Worm (Caenorhabditis elegans) whole organism, late embryonic: ENCODE results near the gene F49C12.4.

Experiments
- C08G9.2 ChIP-seq: sonication (generic microtip); optimal IDR thresholded peaks from 2 replicates; lab custom pipeline; 2016; ENCODE audit warnings: mild to moderate bottlenecking, missing genetic modification characterization, moderate library complexity, missing compliant biosample characterization
- C38D4.7 ChIP-seq: fragments of 200-800 bp; sonication (Bioruptor generic); optimal IDR thresholded peaks from 2 replicates; lab custom pipeline; 2018; ENCODE audit warnings: mild to moderate bottlenecking, missing genetic modification characterization, moderate library complexity, missing compliant biosample characterization
- F13H6.1 ChIP-seq: sonication (generic microtip); optimal IDR thresholded peaks from 2 replicates; lab custom pipeline; 2016; ENCODE audit warnings: missing genetic modification characterization, missing compliant biosample characterization
- K02D7.2 ChIP-seq: sonication (generic microtip); optimal IDR thresholded peaks from 2 replicates; lab custom pipeline; 2017; ENCODE audit warnings: mild to moderate bottlenecking, missing genetic modification characterization, missing compliant biosample characterization
- K09A11.1 ChIP-seq: sonication (generic microtip); optimal IDR thresholded peaks from 2 replicates; lab custom pipeline; 2017; ENCODE audit warnings: antibody characterized with exemption, mild to moderate bottlenecking, missing genetic modification characterization, missing compliant biosample characterization; ENCODE audit not compliant: insufficient read depth
- T23F11.4 ChIP-seq: fragments of 200-800 bp; sonication (Bioruptor generic); optimal IDR thresholded peaks from 2 replicates; lab custom pipeline; 2018; ENCODE audit warnings: mild to moderate bottlenecking, missing genetic modification characterization, missing compliant biosample characterization
- Y22D7AL.16 ChIP-seq: sonication (generic microtip); optimal IDR thresholded peaks from 2 replicates; lab custom pipeline; 2016; ENCODE audit warnings: missing genetic modification characterization, missing compliant biosample characterization
- ahr-1 ChIP-seq: sonication (generic microtip); optimal IDR thresholded peaks from 2 replicates; lab custom pipeline; 2016; ENCODE audit warnings: missing genetic modification characterization, missing compliant biosample characterization
- ama-1 ChIP-seq: fragments of 150-350 bp; optimal IDR thresholded peaks from 2 replicates; lab custom pipeline; 2014
- ceh-14 ChIP-seq: sonication (generic microtip); optimal IDR thresholded peaks from 2 replicates; lab custom pipeline; 2016; ENCODE audit warnings: missing genotype, missing genetic modification characterization, missing compliant biosample characterization
- ceh-18 ChIP-seq: sonication (generic microtip); optimal IDR thresholded peaks from 2 replicates; lab custom pipeline; 2016; ENCODE audit warnings: missing genetic modification characterization, missing compliant biosample characterization
- ceh-19 ChIP-seq: fragments of 200-800 bp; sonication (Bioruptor generic); optimal IDR thresholded peaks from 2 replicates; lab custom pipeline; 2018; ENCODE audit warnings: mild to moderate bottlenecking, missing genetic modification characterization, missing compliant biosample characterization
- ceh-2 ChIP-seq: sonication (generic microtip); optimal IDR thresholded peaks from 2 replicates; lab custom pipeline; 2016; ENCODE audit warnings: missing genotype, missing genetic modification characterization, missing compliant biosample characterization
- ceh-31 ChIP-seq: sonication (generic microtip); optimal IDR thresholded peaks from 2 replicates; lab custom pipeline; 2016; ENCODE audit warnings: missing genetic modification characterization, missing compliant biosample characterization
- ceh-45 ChIP-seq: fragments of 200-800 bp; sonication (Bioruptor generic); IDR thresholded peaks from 2 replicates; pipeline ENCODE4 v1.3.6; 2022; ENCODE audit warnings: missing genetic modification reagents, missing genetic modification characterization, missing compliant biosample characterization
- ceh-48 ChIP-seq: sonication (generic microtip); optimal IDR thresholded peaks from 2 replicates; lab custom pipeline; 2016; ENCODE audit warnings: missing genetic modification characterization, inconsistent platforms, missing compliant biosample characterization
- ceh-6 ChIP-seq: fragments of 200-800 bp; sonication (Bioruptor generic); optimal IDR thresholded peaks from 2 replicates; lab custom pipeline; 2018; ENCODE audit warnings: mild to moderate bottlenecking, missing genetic modification characterization, missing compliant biosample characterization
- dmd-4 ChIP-seq: sonication (generic microtip); optimal IDR thresholded peaks from 2 replicates; lab custom pipeline; 2016; ENCODE audit warnings: borderline replicate concordance, missing genetic modification characterization, missing compliant biosample characterization
- dve-1 ChIP-seq: sonication (generic microtip); optimal IDR thresholded peaks from 2 replicates; lab custom pipeline; 2017; ENCODE audit warnings: antibody characterized with exemption, mild to moderate bottlenecking, missing genetic modification characterization, missing compliant biosample characterization
- elt-2 ChIP-seq: sonication (generic microtip); optimal IDR thresholded peaks from 2 replicates; lab custom pipeline; 2016; ENCODE audit warnings: missing genetic modification reagents, missing genetic modification characterization, missing compliant biosample characterization
- elt-4 ChIP-seq: sonication (generic microtip); optimal IDR thresholded peaks from 2 replicates; lab custom pipeline; 2016; ENCODE audit warnings: missing genetic modification characterization, missing compliant biosample characterization
- fax-1 ChIP-seq: sonication (generic microtip); optimal IDR thresholded peaks from 2 replicates; lab custom pipeline; 2016; ENCODE audit warnings: missing genotype, missing genetic modification characterization, missing compliant biosample characterization
- fkh-6 ChIP-seq: sonication (generic microtip); optimal IDR thresholded peaks from 2 replicates; lab custom pipeline; 2016; ENCODE audit warnings: missing genetic modification characterization, missing compliant biosample characterization
- gmeb-2 ChIP-seq: sonication (generic microtip); optimal IDR thresholded peaks from 2 replicates; lab custom pipeline; 2016; ENCODE audit warnings: missing genetic modification characterization, inconsistent platforms, missing compliant biosample characterization
- hlh-15 ChIP-seq: sonication (generic microtip); optimal IDR thresholded peaks from 2 replicates; lab custom pipeline; 2016; ENCODE audit warnings: missing genetic modification characterization, missing compliant biosample characterization
- hlh-30 ChIP-seq: sonication (generic microtip); optimal IDR thresholded peaks from 2 replicates; lab custom pipeline; 2017; ENCODE audit warnings: antibody characterized with exemption, missing genetic modification characterization, missing compliant biosample characterization; ENCODE audit not compliant: insufficient read depth
- hlh-6 ChIP-seq: sonication (generic microtip); optimal IDR thresholded peaks from 2 replicates; lab custom pipeline; 2016; ENCODE audit warnings: missing genotype, missing genetic modification characterization, missing compliant biosample characterization
- lim-6 ChIP-seq: sonication (generic microtip); optimal IDR thresholded peaks from 2 replicates; lab custom pipeline; 2016; ENCODE audit warnings: missing genetic modification characterization, missing compliant biosample characterization
- lin-11 ChIP-seq: fragments of 200-800 bp; sonication (Bioruptor generic); optimal IDR thresholded peaks from 2 replicates; lab custom pipeline; 2018; ENCODE audit warnings: mild to moderate bottlenecking, missing genetic modification characterization, missing compliant biosample characterization
- nhr-11 ChIP-seq: fragments of 150-350 bp; optimal IDR thresholded peaks from 2 replicates; lab custom pipeline; 2014; ENCODE audit warnings: missing biosample characterization, missing genetic modification characterization
- nhr-232 ChIP-seq: sonication (generic microtip); optimal IDR thresholded peaks from 2 replicates; lab custom pipeline; 2016; ENCODE audit warnings: missing genetic modification characterization, missing compliant biosample characterization
- npax-4 ChIP-seq: sonication (generic microtip); optimal IDR thresholded peaks from 2 replicates; lab custom pipeline; 2016; ENCODE audit warnings: missing genetic modification characterization, missing compliant biosample characterization
- odd-2 ChIP-seq: sonication (generic microtip); optimal IDR thresholded peaks from 2 replicates; lab custom pipeline; 2017; ENCODE audit warnings: antibody characterized with exemption, mild to moderate bottlenecking, missing genetic modification characterization, missing compliant biosample characterization
- pat-9 ChIP-seq: fragments of 200-800 bp; sonication (Bioruptor generic); optimal IDR thresholded peaks from 2 replicates; lab custom pipeline; 2018; ENCODE audit warnings: mild to moderate bottlenecking, missing genetic modification characterization, moderate library complexity, missing compliant biosample characterization
- pha-2 ChIP-seq: sonication (generic microtip); optimal IDR thresholded peaks from 2 replicates; lab custom pipeline; 2017; ENCODE audit warnings: mild to moderate bottlenecking, missing genetic modification characterization, missing compliant biosample characterization
- pros-1 ChIP-seq: fragments of 150-350 bp; optimal IDR thresholded peaks from 2 replicates; lab custom pipeline; 2014; ENCODE audit warnings: missing biosample characterization, missing genetic modification reagents, missing genetic modification characterization
- ref-2 ChIP-seq: sonication (generic microtip); optimal IDR thresholded peaks from 2 replicates; lab custom pipeline; 2016; ENCODE audit warnings: missing genetic modification characterization, missing compliant biosample characterization
- rnt-1 ChIP-seq: sonication (generic microtip); optimal IDR thresholded peaks from 2 replicates; lab custom pipeline; 2016; ENCODE audit warnings: missing genetic modification characterization, missing compliant biosample characterization
- sox-2 ChIP-seq: fragments of 200-800 bp; sonication (Bioruptor generic); IDR thresholded peaks from 2 replicates; pipeline ENCODE4 v1.3.6; 2022; ENCODE audit warnings: missing genetic modification reagents, missing genetic modification characterization, missing compliant biosample characterization
- sox-4 ChIP-seq: sonication (generic microtip); optimal IDR thresholded peaks from 2 replicates; lab custom pipeline; 2017; ENCODE audit warnings: mild to moderate bottlenecking, missing genetic modification characterization, inconsistent platforms, missing compliant biosample characterization
- syd-9 ChIP-seq: sonication (generic microtip); optimal IDR thresholded peaks from 2 replicates; lab custom pipeline; 2016; ENCODE audit warnings: mild to moderate bottlenecking, missing genetic modification characterization, moderate library complexity, missing compliant biosample characterization
- tbx-2 ChIP-seq: sonication (generic microtip); optimal IDR thresholded peaks from 2 replicates; lab custom pipeline; 2016; ENCODE audit warnings: missing genetic modification characterization, missing compliant biosample characterization
- ttx-3 ChIP-seq: sonication (generic microtip); optimal IDR thresholded peaks from 2 replicates; lab custom pipeline; 2016; ENCODE audit warnings: missing genetic modification reagents, missing genetic modification characterization, missing compliant biosample characterization
- unc-3 ChIP-seq, 2 experiments: fragments of 200-800 bp in 1 of 2; sonication (Bioruptor generic) in 1 of 2; sonication (generic microtip) in 1 of 2; conservative IDR thresholded peaks in 1 of 2; optimal IDR thresholded peaks in 1 of 2; 2 replicates each; pipeline versions ENCODE4 v1.3.6 to Lab custom; 2016 to 2022; ENCODE audit warnings: missing compliant biosample characterization in 2 of 2, missing genetic modification characterization in 2 of 2, missing genetic modification reagents in 1 of 2
- unc-42 ChIP-seq: sonication (generic microtip); optimal IDR thresholded peaks from 2 replicates; lab custom pipeline; 2016; ENCODE audit warnings: missing genotype, missing genetic modification characterization, missing compliant biosample characterization
- unc-86 ChIP-seq: sonication (generic microtip); optimal IDR thresholded peaks from 2 replicates; lab custom pipeline; 2016; ENCODE audit warnings: missing genetic modification characterization, missing compliant biosample characterization
- zip-5 ChIP-seq: sonication (generic microtip); optimal IDR thresholded peaks from 2 replicates; lab custom pipeline; 2016; ENCODE audit warnings: missing genetic modification characterization, missing compliant biosample characterization
- ztf-16 ChIP-seq: sonication (generic microtip); optimal IDR thresholded peaks from 2 replicates; lab custom pipeline; 2017; ENCODE audit warnings: missing genetic modification characterization, missing compliant biosample characterization

Gene F49C12.4

ce11 chrIV:9318147-9318546 is 14.3 kb upstream of the F49C12.4 start:
- TF ChIP-seq ceh-14 (tag; lab: Kevin White, UChicago), result no peak
- no peak for TF ChIP-seq nhr-232 (tag; lab: Kevin White, UChicago)
- no peak for TF ChIP-seq ceh-19 (GFP tag; lab: Kevin White, UChicago)
- no peak for TF ChIP-seq ama-1 (lab: Kevin White, UChicago)
- TF ChIP-seq ztf-16 (tag; lab: Kevin White, UChicago), result no peak
- no peak for TF ChIP-seq dve-1 (tag; lab: Kevin White, UChicago)

ce11 chrIV:9316068-9316681 is 12.3 kb upstream of the F49C12.4 start, which contains the start of the genes F49C12.9 and rpn-7:
TSS of gene F49C12.9 (minus strand) at chrIV:9316215.
TSS of gene rpn-7 (plus strand) at chrIV:9316631.
- TF ChIP-seq K09A11.1 (tag; lab: Kevin White, UChicago) (peak; percentile 81), npax-4 (peak; percentile 5), T23F11.4 (GFP tag; lab: Kevin White, UChicago) (peak; percentile 13), nhr-11 (tag; lab: Kevin White, UChicago) (no peak), Y22D7AL.16 (no peak), lim-6 (peak; percentile 19), F13H6.1 (tag; lab: Kevin White, UChicago) (peak; percentile 35), odd-2 (tag; lab: Kevin White, UChicago) (peak; percentile 31), elt-4 (tag; lab: Kevin White, UChicago) (no peak), ceh-31 (peak; percentile 64), pat-9 (tag; lab: Kevin White, UChicago) (peak; percentile 64), rnt-1 (tag; lab: Kevin White, UChicago) (peak; percentile 42), nhr-232 (tag; lab: Kevin White, UChicago) (peak; percentile 72), C38D4.7 (GFP tag; lab: Kevin White, UChicago) (peak; percentile 61), ceh-18 (tag; lab: Kevin White, UChicago) (peak; percentile 34), tbx-2 (peak; percentile 79), ceh-6 (GFP tag; lab: Kevin White, UChicago) (peak; percentile 64), ttx-3 (peak; percentile 73), dmd-4 (no peak), hlh-30 (tag; lab: Kevin White, UChicago) (no peak), lin-11 (tag; lab: Kevin White, UChicago) (peak; percentile 25), zip-5 (tag; lab: Kevin White, UChicago) (peak; percentile 44), ahr-1 (peak; percentile 0), ceh-19 (GFP tag; lab: Kevin White, UChicago) (peak; percentile 60), gmeb-2 (tag; lab: Kevin White, UChicago) (no peak), ceh-2 (tag; lab: Kevin White, UChicago) (peak; percentile 62), ref-2 (tag; lab: Kevin White, UChicago) (peak; percentile 22), unc-3 (GFP tag; conservative IDR thresholded peaks at IDR 0.05; lab: Robert Waterston, UW) (no peak), unc-3 (tag; optimal IDR thresholded peaks at IDR 0.05; lab: Kevin White, UChicago) (peak; percentile 62), K02D7.2 (tag; lab: Kevin White, UChicago) (peak; percentile 9), ztf-16 (tag; lab: Kevin White, UChicago) (peak; percentile 49), unc-42 (peak; percentile 65), ama-1 (lab: Kevin White, UChicago) (no peak), ceh-45 (0 out of 2 replicates have a peak, but pooled peaks have one; percentile 42), elt-2 (tag; lab: Kevin White, UChicago) (peak; percentile 82), hlh-6 (tag; lab: Kevin White, UChicago) (peak; percentile 51), C08G9.2 (tag; lab: Kevin White, UChicago) (peak; percentile 23), sox-4 (tag; lab: Kevin White, UChicago) (no peak), dve-1 (tag; lab: Kevin White, UChicago) (no peak), hlh-15 (tag; lab: Kevin White, UChicago) (peak; percentile 59), ceh-48 (tag; lab: Kevin White, UChicago) (peak; percentile 59), syd-9 (tag; lab: Kevin White, UChicago) (peak; percentile 24), pros-1 (tag; lab: Kevin White, UChicago) (no peak), fkh-6 (tag; lab: Kevin White, UChicago) (peak; percentile 65), unc-86 (tag; lab: Kevin White, UChicago) (peak; percentile 55), pha-2 (peak; percentile 42), ceh-14 (tag; lab: Kevin White, UChicago) (peak; percentile 73), sox-2 (GFP tag; lab: Robert Waterston, UW) (peak; percentile 72), fax-1 (tag; lab: Kevin White, UChicago) (peak; percentile 43)
